Worm (Caenorhabditis elegans) whole organism, mixed stage, embryonic: ENCODE results near the gene xbx-4.

Experiments
- elt-3 ChIP-seq: fragments of 150-350 bp; optimal IDR thresholded peaks from 2 replicates; lab custom pipeline; 2014; ENCODE audit warnings: missing biosample characterization, missing genetic modification characterization
- mab-5 ChIP-seq: fragments of 150-350 bp; optimal IDR thresholded peaks from 2 replicates; lab custom pipeline; 2014; ENCODE audit warnings: missing biosample characterization, missing genetic modification characterization
- mep-1 ChIP-seq: fragments of 150-350 bp; optimal IDR thresholded peaks from 2 replicates; lab custom pipeline; 2017; ENCODE audit warnings: missing biosample characterization, missing genetic modification reagents, missing genetic modification characterization, inconsistent platforms
- nhr-28 ChIP-seq: fragments of 150-350 bp; optimal IDR thresholded peaks from 2 replicates; lab custom pipeline; 2014; ENCODE audit warnings: missing biosample characterization, missing genetic modification characterization
- tbx-8 ChIP-seq: fragments of 200-800 bp; sonication (Bioruptor generic); optimal IDR thresholded peaks from 2 replicates; lab custom pipeline; 2018; ENCODE audit warnings: mild to moderate bottlenecking, missing genetic modification characterization, moderate library complexity, missing compliant biosample characterization
- unc-39 ChIP-seq: fragments of 150-350 bp; optimal IDR thresholded peaks from 2 replicates; lab custom pipeline; 2014; ENCODE audit warnings: missing biosample characterization, missing genetic modification characterization
- ztf-11 ChIP-seq: fragments of 150-350 bp; optimal IDR thresholded peaks from 2 replicates; lab custom pipeline; 2014; ENCODE audit warnings: missing biosample characterization, missing genetic modification characterization

DNA sequence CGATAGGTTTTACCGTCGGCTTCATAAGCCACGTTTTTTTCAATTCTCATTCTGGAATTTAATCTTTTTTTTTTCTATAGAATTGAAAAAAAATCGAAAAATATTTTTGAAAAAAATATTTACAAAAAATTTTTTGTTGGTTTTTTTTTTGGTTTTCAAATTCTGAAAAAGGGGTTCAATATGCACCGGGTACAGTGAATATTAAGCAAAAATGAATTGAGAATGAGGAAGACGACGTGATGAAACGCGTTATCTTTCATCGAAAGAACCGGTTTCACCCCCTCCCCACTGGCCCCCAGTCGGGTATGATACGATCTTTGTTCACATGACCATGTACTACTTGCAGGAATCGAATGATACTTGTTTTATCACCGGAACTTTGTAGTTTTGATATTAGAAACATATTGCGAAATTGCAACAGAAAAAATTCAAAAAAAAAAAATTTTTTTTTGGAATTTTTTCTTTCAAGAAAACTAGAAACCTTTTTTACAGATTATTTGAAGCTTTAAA, 34.9 kb downstream of the xbx-4 start, which contains the start of gene C54E4.5:
- no peak for TF ChIP-seq mab-5 (tag; lab: Kevin White, UChicago)
- no peak for TF ChIP-seq nhr-28 (tag; lab: Kevin White, UChicago)
- no peak for TF ChIP-seq mep-1 (tag; lab: Kevin White, UChicago)
- TF ChIP-seq elt-3 (tag; lab: Kevin White, UChicago): no peak
- TF ChIP-seq tbx-8 (GFP tag; lab: Kevin White, UChicago): no peak
- TF ChIP-seq unc-39 (tag; lab: Kevin White, UChicago): no peak
- no peak for TF ChIP-seq ztf-11 (tag; lab: Kevin White, UChicago)
